Worm (Caenorhabditis elegans): ENCODE results near the gene nnt-1.

- TF ChIP-seq him-1 (tag; optimal IDR thresholded peaks at IDR 0.05) = no peak
- no peak for TF ChIP-seq B0035.1 (tag; optimal IDR thresholded peaks at IDR 0.05)
- TF ChIP-seq dpl-1 (GFP tag; optimal IDR thresholded peaks at IDR 0.05) = no peak
- no peak for TF ChIP-seq madf-6 (GFP tag; IDR thresholded peaks at IDR 0.05)
- TF ChIP-seq pha-4 (tag; optimal IDR thresholded peaks at IDR 0.05) = no peak
- TF ChIP-seq snpc-4 (GFP tag; optimal IDR thresholded peaks at IDR 0.05) = no peak
- TF ChIP-seq snpc-4 (tag; optimal IDR thresholded peaks at IDR 0.05) = no peak
- TF ChIP-seq unc-62 (GFP tag; optimal IDR thresholded peaks at IDR 0.05) = no peak
- TF ChIP-seq unc-130 (GFP tag; optimal IDR thresholded peaks at IDR 0.05) = no peak
- TF ChIP-seq lin-35 (GFP tag; optimal IDR thresholded peaks at IDR 0.05) = no peak
- no peak for TF ChIP-seq ztf-25 (GFP tag; IDR thresholded peaks at IDR 0.05)
- no peak for TF ChIP-seq lag-1 (GFP tag; IDR thresholded peaks at IDR 0.05)
- no peak for TF ChIP-seq sdz-38 (tag; optimal IDR thresholded peaks at IDR 0.05)
- TF ChIP-seq bed-2 (GFP tag; IDR thresholded peaks at IDR 0.05) = no peak
These were observed 53.7 kb downstream of the nnt-1 start, which contains the start of gene T25B2.3 for ce11 chrX:6175829-6176228.
